Fruit fly (Drosophila melanogaster) whole organism, adult: Measurements from ENCODE around the gene CG14151.

ENCODE experiments used
- CG5204 ChIP-seq: fragments of 200-800 bp; sonication (Bioruptor generic); optimal IDR thresholded peaks from 2 replicates; lab custom pipeline; 2016; ENCODE audit warnings: missing biosample characterization, missing genetic modification characterization
- Hr96 ChIP-seq: fragments of 200-800 bp; sonication (Bioruptor generic); optimal IDR thresholded peaks from 2 replicates; lab custom pipeline; 2016; ENCODE audit warnings: missing biosample characterization, missing genetic modification characterization

DNA sequence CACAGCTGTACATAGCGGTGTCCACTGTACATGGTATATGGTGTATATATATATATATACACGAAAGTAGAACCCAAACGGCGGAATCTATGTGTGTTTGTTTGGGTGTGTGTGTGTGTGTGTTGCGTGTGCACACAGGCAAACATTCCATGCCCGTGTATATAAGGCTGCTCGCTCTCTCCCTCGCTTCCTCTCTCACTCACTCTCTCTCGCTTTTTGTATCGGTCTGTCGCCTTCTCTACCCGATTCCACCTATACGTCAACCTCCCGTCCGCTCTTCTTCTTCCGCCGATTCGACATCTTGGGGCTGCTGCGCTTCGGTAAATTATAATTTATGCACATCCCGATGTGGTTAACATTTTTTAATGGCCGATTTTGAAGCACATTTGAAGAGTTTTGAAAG, 45.9 kb upstream of the CG14151 start:
- TF ChIP-seq Hr96 (GFP tag; lab: Kevin White, UChicago), result no peak
- TF ChIP-seq CG5204, result no peak
